Worm (Caenorhabditis elegans): ENCODE data around the gene C25E10.7.
A peak's percentile ranks its signal among the peaks of the same experiment; 100 is the strongest.

C25E10.7 gene

ce11 chrV:9094060-9094628 is 43.1 kb upstream of the C25E10.7 start (continued):
- TF ChIP-seq ama-1 (optimal IDR thresholded peaks at IDR 0.05) (no peak), ama-1 (GFP tag; optimal IDR thresholded peaks at IDR 0.05) (no peak), madf-10 (tag; optimal IDR thresholded peaks at IDR 0.05) (no peak), cebp-1 (GFP tag; IDR thresholded peaks at IDR 0.05) (no peak), cebp-1 (tag; optimal IDR thresholded peaks at IDR 0.05) (peak; percentile 66), chd-7 (tag; optimal IDR thresholded peaks at IDR 0.05) (peak; percentile 33), efl-1 (GFP tag; optimal IDR thresholded peaks at IDR 0.05) (no peak), C17E4.6 (GFP tag; IDR thresholded peaks at IDR 0.05) (no peak), lin-26 (GFP tag; IDR thresholded peaks at IDR 0.05) (no peak), B0336.3 (GFP tag; IDR thresholded peaks at IDR 0.05) (0 out of 2 replicates have a peak, but pooled peaks have one; percentile 18), unc-130 (GFP tag; optimal IDR thresholded peaks at IDR 0.05) (no peak), zim-3 (tag; optimal IDR thresholded peaks at IDR 0.05) (no peak), rcor-1 (GFP tag; IDR thresholded peaks at IDR 0.05) (0 out of 2 replicates have a peak, but pooled peaks have one; percentile 12)

- TF ChIP-seq ceh-27 (GFP tag; optimal IDR thresholded peaks at IDR 0.05) (peak; percentile 9), die-1 (tag; optimal IDR thresholded peaks at IDR 0.05) (no peak), mel-28 (tag; optimal IDR thresholded peaks at IDR 0.05; ENCODE audit: borderline replicate concordance) (no peak), lsl-1 (GFP tag; optimal IDR thresholded peaks at IDR 0.05) (no peak)
These were observed 41.2 kb upstream of the C25E10.7 start, which contains the start of gene T27E4.1 for ce11 chrV:9092209-9092608. Gene T27E4.1, plus strand, starts transcription at chrV:9092345.

- TF ChIP-seq tbp1 (GFP tag; optimal IDR thresholded peaks at IDR 0.05): peak; percentile 49
- TF ChIP-seq lin-26 (GFP tag; IDR thresholded peaks at IDR 0.05): peak; percentile 43; the same call in 1 of the 2 replicates
- TF ChIP-seq hsf-1 (GFP tag; IDR thresholded peaks at IDR 0.05): peak; percentile 58
- TF ChIP-seq bed-1 (GFP tag; IDR thresholded peaks at IDR 0.05): 0 out of 2 replicates have a peak, but pooled peaks have one; percentile 62
- 0 out of 2 replicates have a peak, but pooled peaks have one; percentile 36 for TF ChIP-seq zfh-2 (GFP tag; conservative IDR thresholded peaks at IDR 0.05)
- peak; percentile 16; the same call in 1 of the 2 replicates for TF ChIP-seq ceh-100 (GFP tag; IDR thresholded peaks at IDR 0.05)
- TF ChIP-seq hmg-1.2 (GFP tag; IDR thresholded peaks at IDR 0.05): peak; percentile 53
- TF ChIP-seq dox-1 (GFP tag; IDR thresholded peaks at IDR 0.05): peak; percentile 55
- TF ChIP-seq hlh-12 (tag; optimal IDR thresholded peaks at IDR 0.05): peak; percentile 30
- peak; percentile 39; the same call in 1 of the 2 replicates for TF ChIP-seq mcd-1 (GFP tag; IDR thresholded peaks at IDR 0.05)
- TF ChIP-seq rcor-1 (GFP tag; IDR thresholded peaks at IDR 0.05): peak; percentile 54
- peak; percentile 77 for TF ChIP-seq attf-6 (GFP tag; IDR thresholded peaks at IDR 0.05)
- TF ChIP-seq F49E8.2 (tag; optimal IDR thresholded peaks at IDR 0.05; ENCODE audit: insufficient read depth): peak; percentile 2
- peak; percentile 81; the same call in 1 of the 2 replicates for TF ChIP-seq aptf-3 (GFP tag; IDR thresholded peaks at IDR 0.05)
- TF ChIP-seq snpc-4 (GFP tag; optimal IDR thresholded peaks at IDR 0.05): peak; percentile 58
- peak in 3 of 4 experiments; percentile 53 to 79 (median 66) for TF ChIP-seq snpc-4 (tag; optimal IDR thresholded peaks at IDR 0.05)
- peak; percentile 79 for TF ChIP-seq snpc-1.1 (tag; optimal IDR thresholded peaks at IDR 0.05; ENCODE audit: insufficient read depth)
- TF ChIP-seq Y56A3A.18 (GFP tag; IDR thresholded peaks at IDR 0.05): peak; percentile 43; the same call in 1 of the 2 replicates
- TF ChIP-seq madf-6 (GFP tag; IDR thresholded peaks at IDR 0.05): peak; percentile 60
- peak; percentile 61; the same call in 1 of the 2 replicates for TF ChIP-seq ekl-4 (GFP tag; IDR thresholded peaks at IDR 0.05)
- TF ChIP-seq hmg-20 (GFP tag; IDR thresholded peaks at IDR 0.05): peak; percentile 11; the same call in 1 of the 2 replicates
- peak; percentile 48; the same call in 1 of the 2 replicates for TF ChIP-seq D2030.7 (GFP tag; IDR thresholded peaks at IDR 0.05)
These were observed 40.1 kb upstream of the C25E10.7 start for ce11 chrV:9090824-9091798.
